Worm (Caenorhabditis elegans) whole organism, L2 larva: ENCODE measurements around the gene C10C5.3.

Source experiments
- C34F6.9 ChIP-seq: fragments of 150-350 bp; optimal IDR thresholded peaks from 2 replicates; lab custom pipeline; 2014; ENCODE audit warnings: missing biosample characterization, missing genetic modification characterization
- F13H6.1 ChIP-seq: sonication (generic microtip); optimal IDR thresholded peaks from 2 replicates; lab custom pipeline; 2016; ENCODE audit warnings: missing genetic modification characterization, missing compliant biosample characterization
- R02D3.7 ChIP-seq: fragments of 150-350 bp; optimal IDR thresholded peaks from 2 replicates; lab custom pipeline; 2014; ENCODE audit warnings: missing biosample characterization, missing genetic modification characterization
- Y55F3AM.14 ChIP-seq: fragments of 200-800 bp; sonication (Bioruptor generic); optimal IDR thresholded peaks from 2 replicates; lab custom pipeline; 2018; ENCODE audit warnings: mild to moderate bottlenecking, missing genetic modification characterization, missing compliant biosample characterization
- aly-2 ChIP-seq: fragments of 150-350 bp; optimal IDR thresholded peaks from 2 replicates; lab custom pipeline; 2014; ENCODE audit warnings: missing biosample characterization, missing genetic modification characterization
- blmp-1 ChIP-seq: sonication (generic microtip); optimal IDR thresholded peaks from 2 replicates; lab custom pipeline; 2017; ENCODE audit warnings: missing genetic modification characterization, mild to moderate bottlenecking, missing compliant biosample characterization, antibody characterized with exemption, moderate library complexity; ENCODE audit not compliant: insufficient read depth
- ceh-16 ChIP-seq: fragments of 150-350 bp; optimal IDR thresholded peaks from 2 replicates; lab custom pipeline; 2014; ENCODE audit warnings: missing biosample characterization, missing genetic modification characterization
- crh-2 ChIP-seq: sonication (generic microtip); optimal IDR thresholded peaks from 2 replicates; lab custom pipeline; 2017; ENCODE audit warnings: missing biosample characterization, missing genetic modification characterization
- egl-27 ChIP-seq: sonication (generic microtip); optimal IDR thresholded peaks from 3 replicates; lab custom pipeline; 2017; ENCODE audit warnings: missing biosample characterization, missing genetic modification reagents, missing genetic modification characterization
- elt-1 ChIP-seq: fragments of 150-350 bp; optimal IDR thresholded peaks from 2 replicates; lab custom pipeline; 2014; ENCODE audit warnings: missing biosample characterization, missing genetic modification characterization
- elt-3 ChIP-seq: sonication (generic microtip); optimal IDR thresholded peaks from 2 replicates; lab custom pipeline; 2017; ENCODE audit warnings: missing biosample characterization, missing genetic modification characterization
- fos-1 ChIP-seq: fragments of 150-350 bp; optimal IDR thresholded peaks from 2 replicates; lab custom pipeline; 2014; ENCODE audit warnings: missing biosample characterization, missing genetic modification characterization
- gmeb-1 ChIP-seq: fragments of 150-350 bp; optimal IDR thresholded peaks from 2 replicates; lab custom pipeline; 2014; ENCODE audit warnings: missing biosample characterization, missing genetic modification characterization
- lin-13 ChIP-seq: fragments of 150-350 bp; optimal IDR thresholded peaks from 2 replicates; lab custom pipeline; 2014; ENCODE audit warnings: missing biosample characterization, missing genetic modification reagents, missing genetic modification characterization
- lin-39 ChIP-seq: fragments of 150-350 bp; optimal IDR thresholded peaks from 2 replicates; lab custom pipeline; 2014; ENCODE audit warnings: missing biosample characterization, missing genetic modification reagents, missing genetic modification characterization
- mbf-1 ChIP-seq: sonication (generic microtip); optimal IDR thresholded peaks from 2 replicates; lab custom pipeline; 2017; ENCODE audit warnings: missing biosample characterization, missing genetic modification characterization
- mdl-1 ChIP-seq, 2 experiments: fragments of 150-350 bp in 1 of 2; sonication (generic microtip) in 1 of 2; optimal IDR thresholded peaks; 2 replicates each; lab custom pipeline; 2017; ENCODE audit warnings: missing biosample characterization in 2 of 2, missing genetic modification characterization in 2 of 2
- nhr-10 ChIP-seq: sonication (generic microtip); optimal IDR thresholded peaks from 2 replicates; lab custom pipeline; 2017; ENCODE audit warnings: missing biosample characterization, missing genetic modification characterization
- nhr-11 ChIP-seq: fragments of 150-350 bp; optimal IDR thresholded peaks from 2 replicates; lab custom pipeline; 2014; ENCODE audit warnings: missing biosample characterization, missing genetic modification characterization
- nhr-129 ChIP-seq: fragments of 150-350 bp; optimal IDR thresholded peaks from 2 replicates; lab custom pipeline; 2014; ENCODE audit warnings: missing biosample characterization, missing genetic modification characterization
- nhr-23 ChIP-seq: fragments of 150-350 bp; optimal IDR thresholded peaks from 2 replicates; lab custom pipeline; 2014; ENCODE audit warnings: missing biosample characterization, missing genetic modification reagents, missing genetic modification characterization
- nhr-6 ChIP-seq: fragments of 150-350 bp; optimal IDR thresholded peaks from 2 replicates; lab custom pipeline; 2014; ENCODE audit warnings: missing biosample characterization, missing genetic modification characterization
- peb-1 ChIP-seq: fragments of 150-350 bp; optimal IDR thresholded peaks from 2 replicates; lab custom pipeline; 2014; ENCODE audit warnings: missing biosample characterization, missing genetic modification characterization
- sem-4 ChIP-seq: fragments of 150-350 bp; optimal IDR thresholded peaks from 2 replicates; lab custom pipeline; 2014; ENCODE audit warnings: missing biosample characterization, missing genetic modification reagents, missing genetic modification characterization
- sma-3 ChIP-seq: sonication (generic microtip); optimal IDR thresholded peaks from 2 replicates; lab custom pipeline; 2016; ENCODE audit warnings: missing genetic modification reagents, missing genetic modification characterization, missing compliant biosample characterization
- sma-9 ChIP-seq, 2 experiments: fragments of 150-350 bp in 1 of 2; sonication (generic microtip) in 1 of 2; optimal IDR thresholded peaks; 2 replicates each; lab custom pipeline; 2014 to 2016; ENCODE audit warnings: missing genetic modification characterization in 2 of 2, mild to moderate bottlenecking in 1 of 2, missing biosample characterization in 1 of 2, missing compliant biosample characterization in 1 of 2, missing genetic modification reagents in 1 of 2, moderate library complexity in 1 of 2
- snpc-4 ChIP-seq: fragments of 150-350 bp; optimal IDR thresholded peaks from 2 replicates; lab custom pipeline; 2014; ENCODE audit warnings: missing biosample characterization, missing genetic modification characterization
- unc-39 ChIP-seq: fragments of 150-350 bp; optimal IDR thresholded peaks from 2 replicates; lab custom pipeline; 2014; ENCODE audit warnings: missing biosample characterization, missing genetic modification characterization
- unc-55 ChIP-seq: fragments of 150-350 bp; sonication (generic microtip); optimal IDR thresholded peaks from 3 replicates; lab custom pipeline; 2014; ENCODE audit warnings: missing biosample characterization, missing genetic modification reagents, missing genetic modification characterization
- unc-62 ChIP-seq: fragments of 150-350 bp; optimal IDR thresholded peaks from 2 replicates; lab custom pipeline; 2014; ENCODE audit warnings: missing biosample characterization, missing genetic modification reagents, missing genetic modification characterization
- zag-1 ChIP-seq: fragments of 150-350 bp; optimal IDR thresholded peaks from 2 replicates; lab custom pipeline; 2014; ENCODE audit warnings: missing biosample characterization, missing genetic modification characterization
- ztf-11 ChIP-seq: sonication (generic microtip); optimal IDR thresholded peaks from 2 replicates; lab custom pipeline; 2017; ENCODE audit warnings: missing biosample characterization, missing genetic modification characterization
- ztf-4 ChIP-seq: fragments of 150-350 bp; optimal IDR thresholded peaks from 2 replicates; lab custom pipeline; 2014; ENCODE audit warnings: missing biosample characterization, missing genetic modification characterization

The C10C5.3 gene

DNA sequence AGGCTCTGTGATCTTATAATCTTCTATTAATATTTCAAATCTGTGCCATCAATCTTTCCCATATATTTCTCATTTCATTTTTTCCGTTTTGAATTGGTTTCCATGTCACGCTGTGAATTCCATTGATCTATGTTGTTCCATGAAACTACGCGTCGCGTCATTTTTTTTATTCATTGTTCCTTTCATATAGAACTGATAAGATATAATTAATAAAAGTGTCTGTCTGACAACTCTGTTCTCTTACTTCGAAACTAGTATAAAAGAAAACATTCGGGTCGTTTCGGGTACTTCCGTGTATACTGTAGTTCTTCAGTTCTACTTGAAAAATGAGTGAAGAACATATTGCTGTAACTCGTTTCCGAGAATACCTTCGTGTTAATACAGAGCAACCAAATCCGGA, at the start of gene C10C5.3:
TSS of gene C10C5.3 (plus strand) at position 301 of the 400 bp plus-strand sequence.
- TF ChIP-seq nhr-6 (tag; lab: Kevin White, UChicago), result no peak
- TF ChIP-seq nhr-11 (tag; lab: Kevin White, UChicago), result no peak
- no peak for TF ChIP-seq unc-62 (GFP tag; lab: Kevin White, UChicago)
- TF ChIP-seq egl-27 (tag; lab: Kevin White, UChicago), result no peak
- no peak for TF ChIP-seq zag-1 (tag; lab: Kevin White, UChicago)
- TF ChIP-seq mdl-1 (tag; optimal IDR thresholded peaks at IDR 0.05; lab: Kevin White, UChicago), result no peak
- no peak for TF ChIP-seq sma-3
- TF ChIP-seq lin-39 (tag; lab: Kevin White, UChicago), result no peak
- TF ChIP-seq elt-3 (tag; lab: Kevin White, UChicago), result no peak
- TF ChIP-seq F13H6.1, result no peak
- TF ChIP-seq ceh-16 (tag; lab: Kevin White, UChicago), result no peak

DNA sequence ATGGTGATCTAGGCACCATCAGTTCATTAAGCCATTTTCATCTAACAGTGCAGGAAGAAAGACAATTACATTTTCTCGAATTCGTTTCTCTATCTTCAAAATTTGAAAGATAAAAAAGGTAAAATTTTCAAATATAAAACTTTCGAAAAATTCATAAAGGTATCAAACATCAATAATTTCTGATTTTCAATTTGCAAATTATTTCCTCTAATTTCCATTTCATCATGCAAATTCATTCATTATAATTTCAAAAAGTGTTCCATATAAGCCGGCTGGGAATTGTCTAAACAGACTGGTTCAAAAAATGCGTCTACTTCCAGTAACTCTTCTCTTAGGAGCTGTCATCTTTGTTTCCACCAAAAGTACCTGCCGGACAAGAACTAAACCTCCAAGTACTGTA, 46.9 kb upstream of the C10C5.3 start, which contains the start of gene clec-183:
TSS of gene clec-183 (plus strand) at position 301 of the 400 bp plus-strand sequence.
- TF ChIP-seq nhr-129 (tag; lab: Kevin White, UChicago) (no peak), ztf-11 (no peak), F13H6.1 (no peak), blmp-1 (tag; lab: Kevin White, UChicago) (no peak), sem-4 (tag; lab: Kevin White, UChicago) (no peak), mbf-1 (tag; lab: Kevin White, UChicago) (no peak), nhr-10 (tag; lab: Kevin White, UChicago) (no peak), snpc-4 (tag; lab: Kevin White, UChicago) (no peak), lin-13 (GFP tag; lab: Kevin White, UChicago) (no peak), elt-1 (tag; lab: Kevin White, UChicago) (no peak), sma-3 (no peak), aly-2 (tag; lab: Kevin White, UChicago) (no peak), unc-55 (GFP tag; lab: Kevin White, UChicago) (no peak), C34F6.9 (tag; lab: Kevin White, UChicago) (no peak), lin-39 (tag; lab: Kevin White, UChicago) (no peak), Y55F3AM.14 (GFP tag; lab: Kevin White, UChicago) (no peak)

DNA sequence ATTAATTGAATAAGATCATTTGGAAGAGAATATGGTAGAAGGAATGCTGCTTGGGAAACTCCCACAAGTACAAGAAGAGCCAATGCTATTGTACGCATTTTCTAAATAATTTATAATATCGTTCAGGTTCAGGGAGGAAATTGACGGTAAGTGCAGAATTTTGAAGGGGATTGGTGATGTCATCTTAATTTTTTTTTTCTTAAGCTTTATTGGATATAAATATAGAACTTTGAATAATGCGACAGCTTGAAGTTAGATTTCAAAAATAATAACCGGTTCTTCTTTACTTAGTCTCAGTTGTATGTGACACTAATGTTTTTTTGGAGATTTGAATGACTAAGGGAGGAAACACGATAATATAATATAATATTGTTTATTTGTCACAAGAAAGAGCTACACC, 43.9 kb upstream of the C10C5.3 start, which contains the start of gene nspg-7.1:
TSS of gene nspg-7.1 (minus strand) at position 101 of the 400 bp plus-strand sequence.
- TF ChIP-seq lin-13 (GFP tag; lab: Kevin White, UChicago) (no peak), peb-1 (no peak), R02D3.7 (tag; lab: Kevin White, UChicago) (no peak), blmp-1 (tag; lab: Kevin White, UChicago) (no peak), ceh-16 (tag; lab: Kevin White, UChicago) (no peak), sma-9 (GFP tag; optimal IDR thresholded peaks at IDR 0.05; lab: Kevin White, UChicago) (no peak), sma-9 (tag; optimal IDR thresholded peaks at IDR 0.05; lab: Kevin White, UChicago) (no peak), unc-39 (tag; lab: Kevin White, UChicago) (no peak), ztf-4 (tag; lab: Kevin White, UChicago) (no peak)

DNA sequence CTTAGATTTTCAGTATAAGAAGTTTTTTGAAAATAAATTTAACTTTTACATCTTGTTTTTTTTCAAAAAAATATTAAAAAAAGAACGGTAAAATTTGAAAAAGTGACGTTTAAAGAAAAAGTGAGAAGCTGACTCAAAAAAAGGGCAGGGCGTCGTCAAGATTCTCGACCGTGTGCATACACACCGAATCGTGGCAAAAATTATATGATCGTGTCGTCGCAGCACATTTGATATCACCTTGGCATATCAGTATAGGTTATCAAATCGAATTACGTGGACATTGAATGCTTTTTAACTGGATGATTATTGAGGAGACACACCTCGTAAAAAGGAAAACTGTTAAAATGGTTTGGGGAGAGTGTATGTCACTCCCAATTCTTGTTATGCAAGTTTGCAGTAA, 41.6 kb upstream of the C10C5.3 start:
- TF ChIP-seq nhr-23 (tag; lab: Kevin White, UChicago), result no peak
- peak; percentile 73 for TF ChIP-seq crh-2 (tag; lab: Kevin White, UChicago)
- TF ChIP-seq elt-1 (tag; lab: Kevin White, UChicago), result no peak
- peak; percentile 6 for TF ChIP-seq sma-9 (GFP tag; optimal IDR thresholded peaks at IDR 0.05; lab: Kevin White, UChicago)
- no peak for TF ChIP-seq sma-9 (tag; optimal IDR thresholded peaks at IDR 0.05; lab: Kevin White, UChicago)
- peak; percentile 10 for TF ChIP-seq gmeb-1 (tag; lab: Kevin White, UChicago)
- no peak for TF ChIP-seq nhr-129 (tag; lab: Kevin White, UChicago)
- TF ChIP-seq fos-1 (tag; lab: Kevin White, UChicago), result peak; percentile 97
